Fruit fly (Drosophila melanogaster) Kc167 (cell line): ENCODE data around the gene CG31922.

Experiments
- h ChIP-seq: fragments of >200 bp; optimal IDR thresholded peaks from 3 replicates; lab custom pipeline; 2018; ENCODE audit warnings: missing external identifiers
- psq ChIP-seq: fragments of >200 bp; optimal IDR thresholded peaks from 2 replicates; lab custom pipeline; 2017; ENCODE audit warnings: missing external identifiers

- TF ChIP-seq h (no peak), psq (lab: Kevin White, UChicago) (no peak)
These were observed 30.1 kb downstream of the CG31922 start, which contains the start of the genes CG43349 and CG5011 for dm6 chr2L:1199912-1200721.
